Worm (Caenorhabditis elegans) whole organism, L4/young adult: ENCODE measurements around the gene F26G1.5.

Source experiments
- dao-5 ChIP-seq: sonication (generic microtip); optimal IDR thresholded peaks from 2 replicates; lab custom pipeline; 2016; ENCODE audit warnings: missing genotype, missing genetic modification characterization, moderate library complexity, missing compliant biosample characterization
- him-1 ChIP-seq: sonication (generic microtip); optimal IDR thresholded peaks from 2 replicates; lab custom pipeline; 2016; ENCODE audit warnings: missing genotype, missing genetic modification reagents, missing genetic modification characterization, missing compliant biosample characterization

DNA sequence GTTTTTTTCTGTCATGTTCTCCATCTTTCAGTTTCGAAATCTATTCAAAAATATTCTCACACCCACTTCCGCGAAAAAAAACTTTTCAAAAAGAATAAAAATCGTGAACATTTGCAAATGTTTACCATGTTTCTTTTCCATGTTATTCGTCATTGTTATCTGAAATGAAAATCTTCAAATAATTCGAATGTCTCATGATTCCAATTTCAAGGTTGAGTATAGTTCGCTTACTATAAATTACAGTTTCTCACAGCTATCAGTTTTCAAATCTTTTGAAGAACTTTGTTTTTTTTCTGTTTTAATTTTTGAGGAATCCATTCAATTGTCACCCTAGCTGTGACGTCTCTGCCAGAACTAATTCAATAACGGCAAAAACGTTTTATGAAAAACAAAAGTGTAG lies 11.3 kb downstream of the F26G1.5 start:
- no peak for TF ChIP-seq him-1
- TF ChIP-seq dao-5 (tag; lab: Kevin White, UChicago), result no peak
